Worm (Caenorhabditis elegans) whole organism, L4 larva: ENCODE data around the gene F19C6.5.

Experiments used
- R02D3.7 ChIP-seq: fragments of 150-350 bp; sonication (generic microtip); optimal IDR thresholded peaks from 3 replicates; lab custom pipeline; 2014; ENCODE audit warnings: missing biosample characterization, missing genetic modification characterization
- ama-1 ChIP-seq: fragments of 150-350 bp; optimal IDR thresholded peaks from 2 replicates; lab custom pipeline; 2014; ENCODE audit warnings: inconsistent platforms, mixed read lengths
- ceh-28 ChIP-seq: fragments of 150-350 bp; optimal IDR thresholded peaks from 2 replicates; lab custom pipeline; 2014; ENCODE audit warnings: missing biosample characterization, missing genetic modification reagents, missing genetic modification characterization
- fkh-10 ChIP-seq: fragments of 150-350 bp; optimal IDR thresholded peaks from 2 replicates; lab custom pipeline; 2014; ENCODE audit warnings: missing biosample characterization, missing genetic modification reagents, missing genetic modification characterization
- lin-39 ChIP-seq: fragments of 150-350 bp; optimal IDR thresholded peaks from 2 replicates; lab custom pipeline; 2014; ENCODE audit warnings: missing biosample characterization, missing genetic modification reagents, missing genetic modification characterization
- mdl-1 ChIP-seq, 2 experiments: fragments of 150-350 bp in 1 of 2; sonication (generic microtip) in 1 of 2; optimal IDR thresholded peaks; 2 replicates each; lab custom pipeline; 2014 to 2017; ENCODE audit warnings: missing biosample characterization in 2 of 2, missing genetic modification characterization in 2 of 2
- nhr-28 ChIP-seq: fragments of 150-350 bp; optimal IDR thresholded peaks from 2 replicates; lab custom pipeline; 2014; ENCODE audit warnings: missing biosample characterization, missing genetic modification characterization
- skn-1 ChIP-seq: fragments of 150-350 bp; optimal IDR thresholded peaks from 2 replicates; lab custom pipeline; 2014; ENCODE audit warnings: missing biosample characterization, missing genetic modification characterization
- snpc-4 ChIP-seq: fragments of 150-350 bp; optimal IDR thresholded peaks from 2 replicates; lab custom pipeline; 2014; ENCODE audit warnings: missing biosample characterization, missing genetic modification characterization
- spr-3 ChIP-seq: fragments of 200-800 bp; sonication (Bioruptor generic); optimal IDR thresholded peaks from 2 replicates; lab custom pipeline; 2018; ENCODE audit warnings: mild to moderate bottlenecking, missing genetic modification characterization, missing compliant biosample characterization
- tag-97 ChIP-seq: fragments of 200-800 bp; sonication (Bioruptor generic); IDR thresholded peaks from 2 replicates; pipeline ENCODE4 v1.3.6; 2022; ENCODE audit warnings: missing genetic modification characterization, missing compliant biosample characterization
- ztf-11 ChIP-seq: fragments of 150-350 bp; optimal IDR thresholded peaks from 2 replicates; lab custom pipeline; 2014; ENCODE audit warnings: missing biosample characterization, missing genetic modification characterization

DNA sequence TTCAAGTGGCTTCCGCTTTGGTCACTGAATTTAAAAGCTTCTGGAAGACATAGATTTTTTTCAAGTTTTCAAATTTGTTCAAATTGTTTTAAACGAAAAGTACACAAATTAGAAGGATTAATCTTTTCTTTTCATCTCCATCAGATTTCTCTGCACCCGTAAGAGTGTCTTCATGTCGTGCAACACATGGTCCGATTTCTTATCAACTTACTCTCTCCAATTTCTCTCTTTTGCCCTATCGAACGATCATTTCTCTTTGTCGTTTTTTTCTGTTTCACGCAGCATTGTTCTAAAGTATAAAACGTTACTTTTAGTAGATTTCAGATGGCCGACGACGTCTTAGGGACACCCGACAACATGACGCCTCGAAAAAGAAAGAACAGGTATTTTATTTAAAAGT lies 19.5 kb downstream of the F19C6.5 start, which contains the start of gene pssy-1:
- TF ChIP-seq skn-1 (tag; lab: Kevin White, UChicago) = no peak
- TF ChIP-seq tag-97 (GFP tag; lab: Robert Waterston, UW) = no peak
- TF ChIP-seq ama-1 = no peak
- no peak for TF ChIP-seq nhr-28 (tag; lab: Kevin White, UChicago)
- no peak for TF ChIP-seq ztf-11 (tag; lab: Kevin White, UChicago)
- no peak for TF ChIP-seq ceh-28 (tag; lab: Kevin White, UChicago)
- TF ChIP-seq snpc-4 (tag; lab: Kevin White, UChicago) = no peak
- TF ChIP-seq fkh-10 (GFP tag; lab: Kevin White, UChicago) = no peak
- TF ChIP-seq spr-3 (GFP tag; lab: Kevin White, UChicago) = no peak
- TF ChIP-seq mdl-1 (tag; optimal IDR thresholded peaks at IDR 0.05; lab: Kevin White, UChicago) = no peak
- TF ChIP-seq R02D3.7 = no peak
- TF ChIP-seq lin-39 (tag; lab: Kevin White, UChicago) = no peak
